Worm (Caenorhabditis elegans): ENCODE measurements around the gene K02C4.5.
A peak's percentile ranks its signal among the peaks of the same experiment; 100 is the strongest.

K02C4.5 gene

ce11 chrII:8086803-8087202 is 8.6 kb downstream of the K02C4.5 start, which contains the start of gene K02C4.3 (continued):
- TF ChIP-seq aha-1 (tag; optimal IDR thresholded peaks at IDR 0.05) = no peak
- TF ChIP-seq nhr-20 (tag; optimal IDR thresholded peaks at IDR 0.05) = peak; percentile 76
- no peak for TF ChIP-seq pqm-1 (tag; optimal IDR thresholded peaks at IDR 0.05)
- TF ChIP-seq pag-3 (tag; optimal IDR thresholded peaks at IDR 0.05; ENCODE audit: borderline replicate concordance, insufficient read depth) = peak; percentile 4
- TF ChIP-seq nhr-237 (tag; optimal IDR thresholded peaks at IDR 0.05) = no peak
- TF ChIP-seq Y116A8C.19 (tag; optimal IDR thresholded peaks at IDR 0.05; ENCODE audit: borderline replicate concordance) = no peak
- peak; percentile 64 for TF ChIP-seq unc-130 (tag; optimal IDR thresholded peaks at IDR 0.05)
- TF ChIP-seq zip-4 (GFP tag; optimal IDR thresholded peaks at IDR 0.05) = peak; percentile 28
- no peak for TF ChIP-seq nhr-28 (tag; optimal IDR thresholded peaks at IDR 0.05)
- TF ChIP-seq elt-2 (tag; optimal IDR thresholded peaks at IDR 0.05) = peak; percentile 18
- TF ChIP-seq ceh-88 (GFP tag; IDR thresholded peaks at IDR 0.05) = no peak
- TF ChIP-seq mep-1 (tag; optimal IDR thresholded peaks at IDR 0.05) = peak; percentile 87
- TF ChIP-seq ztf-4 (tag; optimal IDR thresholded peaks at IDR 0.05) = no peak
- peak; percentile 86 to 94 (median 93) for TF ChIP-seq dpl-1 (GFP tag; optimal IDR thresholded peaks at IDR 0.05)
- TF ChIP-seq snu-23 (GFP tag; optimal IDR thresholded peaks at IDR 0.05) = peak; percentile 85
- peak; percentile 14 for TF ChIP-seq sox-4 (tag; optimal IDR thresholded peaks at IDR 0.05)
- no peak for TF ChIP-seq unc-98 (GFP tag; IDR thresholded peaks at IDR 0.05)
- TF ChIP-seq lin-15B (tag; optimal IDR thresholded peaks at IDR 0.05) = peak; percentile 42
- TF ChIP-seq nhr-19 (GFP tag; conservative IDR thresholded peaks at IDR 0.05) = peak; percentile 77
- no peak for TF ChIP-seq unc-62 (GFP tag; optimal IDR thresholded peaks at IDR 0.05)
- TF ChIP-seq alr-1 (tag; optimal IDR thresholded peaks at IDR 0.05; ENCODE audit: borderline replicate concordance) = no peak
- peak; percentile 71 for TF ChIP-seq irx-1 (tag; optimal IDR thresholded peaks at IDR 0.05)
- peak; percentile 60 for TF ChIP-seq lin-39 (tag; optimal IDR thresholded peaks at IDR 0.05)
- TF ChIP-seq nhr-85 (tag) = peak; percentile 79
- peak; percentile 33 for TF ChIP-seq nhr-77 (tag; optimal IDR thresholded peaks at IDR 0.05)
- TF ChIP-seq zag-1 (tag; optimal IDR thresholded peaks at IDR 0.05) = no peak
- TF ChIP-seq lin-13 (GFP tag; optimal IDR thresholded peaks at IDR 0.05) = peak; percentile 49
- no peak for TF ChIP-seq egl-27 (tag; optimal IDR thresholded peaks at IDR 0.05)
- no peak for TF ChIP-seq hpl-2 (GFP tag; optimal IDR thresholded peaks at IDR 0.05)
- TF ChIP-seq nhr-76 (tag; optimal IDR thresholded peaks at IDR 0.05) = no peak
- no peak for TF ChIP-seq tlp-1 (tag; optimal IDR thresholded peaks at IDR 0.05)
- TF ChIP-seq lsy-2 (tag; optimal IDR thresholded peaks at IDR 0.05) = peak; percentile 87 to 90

ce11 chrII:8091528-8091927 is 13.3 kb downstream of the K02C4.5 start:
- no peak for TF ChIP-seq sptf-1 (tag; optimal IDR thresholded peaks at IDR 0.05)
- peak; percentile 49 to 71 for TF ChIP-seq lin-35 (GFP tag; optimal IDR thresholded peaks at IDR 0.05)
- peak; percentile 83 for TF ChIP-seq rnt-1 (tag; optimal IDR thresholded peaks at IDR 0.05)
- no peak for TF ChIP-seq efl-3 (GFP tag; optimal IDR thresholded peaks at IDR 0.05)
- TF ChIP-seq pqm-1 (tag; optimal IDR thresholded peaks at IDR 0.05) = no peak
- peak; percentile 82 for TF ChIP-seq lin-14 (GFP tag; optimal IDR thresholded peaks at IDR 0.05)
- peak; percentile 63 for TF ChIP-seq xbp-1 (tag; optimal IDR thresholded peaks at IDR 0.05)
- no peak for TF ChIP-seq lin-15B (tag; optimal IDR thresholded peaks at IDR 0.05)
- no peak for TF ChIP-seq lir-3 (tag; optimal IDR thresholded peaks at IDR 0.05; ENCODE audit: poor library complexity)
- peak; percentile 67 for TF ChIP-seq skn-1 (tag; optimal IDR thresholded peaks at IDR 0.05)
- no peak for TF ChIP-seq Y116A8C.19 (tag; optimal IDR thresholded peaks at IDR 0.05; ENCODE audit: borderline replicate concordance)
- TF ChIP-seq nhr-28 (tag; optimal IDR thresholded peaks at IDR 0.05) = no peak
- TF ChIP-seq fkh-4 (tag; optimal IDR thresholded peaks at IDR 0.05; ENCODE audit: borderline replicate concordance) = no peak
- no peak for TF ChIP-seq ztf-11 (tag; optimal IDR thresholded peaks at IDR 0.05)
- TF ChIP-seq aha-1 (tag; optimal IDR thresholded peaks at IDR 0.05) = no peak
- TF ChIP-seq F16B12.6 (tag; optimal IDR thresholded peaks at IDR 0.05) = no peak
- TF ChIP-seq aly-2 (tag; optimal IDR thresholded peaks at IDR 0.05) = peak; percentile 43
- TF ChIP-seq elt-3 (tag; optimal IDR thresholded peaks at IDR 0.05) = peak in 4 of 6 experiments; percentile 4 to 41 (median 32)
- TF ChIP-seq ceh-90 (tag; optimal IDR thresholded peaks at IDR 0.05) = no peak
- no peak for TF ChIP-seq jun-1 (tag; optimal IDR thresholded peaks at IDR 0.05)
- TF ChIP-seq unc-130 (tag; optimal IDR thresholded peaks at IDR 0.05) = peak; percentile 8
- peak; percentile 79 for TF ChIP-seq nhr-20 (tag; optimal IDR thresholded peaks at IDR 0.05)
- TF ChIP-seq C16A3.4 (tag; optimal IDR thresholded peaks at IDR 0.05) = peak; percentile 18
- TF ChIP-seq snu-23 (GFP tag; optimal IDR thresholded peaks at IDR 0.05) = peak; percentile 83
- TF ChIP-seq dpl-1 (GFP tag; optimal IDR thresholded peaks at IDR 0.05) = peak; percentile 46 to 57 (median 57)
- peak; percentile 51 for TF ChIP-seq tbx-2 (tag; optimal IDR thresholded peaks at IDR 0.05)
- peak; percentile 84 for TF ChIP-seq nhr-47 (tag; optimal IDR thresholded peaks at IDR 0.05)
- TF ChIP-seq lin-39 (tag; optimal IDR thresholded peaks at IDR 0.05) = peak; percentile 48
- TF ChIP-seq nhr-85 (tag) = peak; percentile 92
- no peak for TF ChIP-seq vab-15 (tag; optimal IDR thresholded peaks at IDR 0.05)
- TF ChIP-seq alr-1 (tag; optimal IDR thresholded peaks at IDR 0.05; ENCODE audit: borderline replicate concordance) = no peak
